Fruit fly (Drosophila melanogaster): ENCODE measurements around the gene CG11279.
A peak's percentile ranks its signal among the peaks of the same experiment; 100 is the strongest.

The CG11279 gene

dm6 chr3L:13026337-13026736, 20.4 kb upstream of the CG11279 start, which contains the start of gene Zmynd10:
Gene Zmynd10 (minus strand): TSS chr3L:13026437.
- TF ChIP-seq CG14711 (tag; optimal IDR thresholded peaks at IDR 0.05): no peak
- no peak for TF ChIP-seq pad (GFP tag; optimal IDR thresholded peaks at IDR 0.05)
- TF ChIP-seq cnc (optimal IDR thresholded peaks at IDR 0.05): no peak
- TF ChIP-seq kay (GFP tag; ENCODE audit: borderline replicate concordance): peak; percentile 43

dm6 chr3L:13026872-13027271, 19.9 kb upstream of the CG11279 start:
- no peak for TF ChIP-seq Crg-1 (GFP tag; optimal IDR thresholded peaks at IDR 0.05)
- TF ChIP-seq CG11617 (GFP tag; optimal IDR thresholded peaks at IDR 0.05): no peak
- no peak for TF ChIP-seq Mnt (GFP tag; optimal IDR thresholded peaks at IDR 0.05)
- TF ChIP-seq CG33017 (tag; optimal IDR thresholded peaks at IDR 0.05): no peak
- no peak for TF ChIP-seq ovo (GFP tag; optimal IDR thresholded peaks at IDR 0.05)
- no peak for TF ChIP-seq pad (GFP tag; optimal IDR thresholded peaks at IDR 0.05)
- TF ChIP-seq cnc (optimal IDR thresholded peaks at IDR 0.05): no peak
- no peak for TF ChIP-seq CG7101 (tag; optimal IDR thresholded peaks at IDR 0.05)
- no peak for TF ChIP-seq tj (GFP tag; optimal IDR thresholded peaks at IDR 0.05)
- TF ChIP-seq Clk (GFP tag; optimal IDR thresholded peaks at IDR 0.05): no peak
- TF ChIP-seq kay (GFP tag; ENCODE audit: borderline replicate concordance): no peak
- no peak for TF ChIP-seq Hr96 (GFP tag; optimal IDR thresholded peaks at IDR 0.05)
- TF ChIP-seq cic (GFP tag; optimal IDR thresholded peaks at IDR 0.05): no peak
- TF ChIP-seq toe (GFP tag; optimal IDR thresholded peaks at IDR 0.05): no peak
- TF ChIP-seq CG7045 (GFP tag; optimal IDR thresholded peaks at IDR 0.05): no peak
- no peak for TF ChIP-seq CG5204 (GFP tag; optimal IDR thresholded peaks at IDR 0.05)

dm6 chr3L:13027333-13027732, 19.4 kb upstream of the CG11279 start:
- TF ChIP-seq ovo (GFP tag; optimal IDR thresholded peaks at IDR 0.05): no peak
- TF ChIP-seq CG1620 (GFP tag; optimal IDR thresholded peaks at IDR 0.05): no peak
- TF ChIP-seq Crg-1 (GFP tag; optimal IDR thresholded peaks at IDR 0.05): no peak
- TF ChIP-seq CG12768 (GFP tag; optimal IDR thresholded peaks at IDR 0.05): no peak
- no peak for TF ChIP-seq CG33017 (tag; optimal IDR thresholded peaks at IDR 0.05)
- TF ChIP-seq CG7101 (tag; optimal IDR thresholded peaks at IDR 0.05): no peak
- TF ChIP-seq CG7045 (GFP tag; optimal IDR thresholded peaks at IDR 0.05): no peak
- TF ChIP-seq Clk (GFP tag; optimal IDR thresholded peaks at IDR 0.05): no peak
- TF ChIP-seq Mnt (GFP tag; optimal IDR thresholded peaks at IDR 0.05): no peak
- no peak for TF ChIP-seq CG14711 (tag; optimal IDR thresholded peaks at IDR 0.05)
- no peak for TF ChIP-seq cic (GFP tag; optimal IDR thresholded peaks at IDR 0.05)
- no peak for TF ChIP-seq kay (GFP tag; ENCODE audit: borderline replicate concordance)
- no peak for TF ChIP-seq toe (GFP tag; optimal IDR thresholded peaks at IDR 0.05)

- no peak for TF ChIP-seq bab1 (GFP tag; optimal IDR thresholded peaks at IDR 0.05)
- TF ChIP-seq Mnt (GFP tag; optimal IDR thresholded peaks at IDR 0.05): no peak
- no peak for TF ChIP-seq ovo (GFP tag; optimal IDR thresholded peaks at IDR 0.05)
- TF ChIP-seq pad (GFP tag; optimal IDR thresholded peaks at IDR 0.05): no peak
- TF ChIP-seq Hr96 (GFP tag; optimal IDR thresholded peaks at IDR 0.05): no peak
- no peak for TF ChIP-seq CG33017 (tag; optimal IDR thresholded peaks at IDR 0.05)
- no peak for TF ChIP-seq cnc (optimal IDR thresholded peaks at IDR 0.05)
Observed at dm6 chr3L:13028740-13029139, 18.0 kb upstream of the CG11279 start, which contains the start of gene CG17672. Gene CG17672 (plus strand): TSS chr3L:13028962.

dm6 chr3L:13030055-13030634, 16.6 kb upstream of the CG11279 start:
- TF ChIP-seq tj (GFP tag; optimal IDR thresholded peaks at IDR 0.05) (peak; percentile 90), bab1 (GFP tag; optimal IDR thresholded peaks at IDR 0.05) (peak; percentile 36), CG5204 (GFP tag; optimal IDR thresholded peaks at IDR 0.05) (no peak)

- TF ChIP-seq CG14711 (tag; optimal IDR thresholded peaks at IDR 0.05) (no peak), Hr96 (GFP tag; optimal IDR thresholded peaks at IDR 0.05) (no peak), CG1620 (GFP tag; optimal IDR thresholded peaks at IDR 0.05) (no peak), Crg-1 (GFP tag; optimal IDR thresholded peaks at IDR 0.05) (no peak), cnc (optimal IDR thresholded peaks at IDR 0.05) (no peak), Mnt (GFP tag; optimal IDR thresholded peaks at IDR 0.05) (no peak), CG7045 (GFP tag; optimal IDR thresholded peaks at IDR 0.05) (no peak), bab1 (GFP tag; optimal IDR thresholded peaks at IDR 0.05) (no peak), CG11617 (GFP tag; optimal IDR thresholded peaks at IDR 0.05) (no peak), toe (GFP tag; optimal IDR thresholded peaks at IDR 0.05) (no peak)
Observed at dm6 chr3L:13031326-13031725, 15.5 kb upstream of the CG11279 start.

- TF ChIP-seq Clk (GFP tag; optimal IDR thresholded peaks at IDR 0.05) (no peak), tj (GFP tag; optimal IDR thresholded peaks at IDR 0.05) (no peak), CG7101 (tag; optimal IDR thresholded peaks at IDR 0.05) (no peak), ovo (GFP tag; optimal IDR thresholded peaks at IDR 0.05) (peak; percentile 66)
Observed at dm6 chr3L:13032085-13032914, 14.5 kb upstream of the CG11279 start.

All from whole organism, adult.